Worm (Caenorhabditis elegans) whole organism, early embryonic: ENCODE data around the gene spt-4.

ENCODE experiments used
- F13C5.2 ChIP-seq: sonication (generic microtip); optimal IDR thresholded peaks from 2 replicates; lab custom pipeline; 2017; ENCODE audit warnings: mild to moderate bottlenecking, missing genetic modification characterization, inconsistent platforms, missing compliant biosample characterization
- aly-1 ChIP-seq: sonication (generic microtip); optimal IDR thresholded peaks from 2 replicates; lab custom pipeline; 2016; ENCODE audit warnings: missing genetic modification characterization, missing compliant biosample characterization
- ama-1 ChIP-seq: fragments of 150-350 bp; optimal IDR thresholded peaks from 2 replicates; lab custom pipeline; 2014
- ceh-13 ChIP-seq: fragments of 200-800 bp; sonication (Bioruptor generic); optimal IDR thresholded peaks from 2 replicates; lab custom pipeline; 2018; ENCODE audit warnings: mild to moderate bottlenecking, missing genetic modification characterization, missing compliant biosample characterization
- ceh-36 ChIP-seq: sonication (generic microtip); optimal IDR thresholded peaks from 2 replicates; lab custom pipeline; 2016; ENCODE audit warnings: missing genetic modification characterization, inconsistent platforms, missing compliant biosample characterization
- ets-7 ChIP-seq: sonication (generic microtip); optimal IDR thresholded peaks from 2 replicates; lab custom pipeline; 2016; ENCODE audit warnings: missing genotype, missing genetic modification characterization, missing compliant biosample characterization
- flt-1 ChIP-seq: fragments of 200-800 bp; sonication (Bioruptor generic); IDR thresholded peaks from 2 replicates; pipeline ENCODE4 v1.3.6; 2022; ENCODE audit warnings: missing genetic modification characterization, missing compliant biosample characterization
- hmbx-1 ChIP-seq: sonication (generic microtip); optimal IDR thresholded peaks from 2 replicates; lab custom pipeline; 2016; ENCODE audit warnings: mild to moderate bottlenecking, missing genetic modification characterization, missing compliant biosample characterization
- hmg-4 ChIP-seq: fragments of 200-800 bp; sonication (Bioruptor generic); optimal IDR thresholded peaks from 2 replicates; lab custom pipeline; 2018; ENCODE audit warnings: mild to moderate bottlenecking, missing genetic modification characterization, missing compliant biosample characterization
- hnd-1 ChIP-seq: sonication (generic microtip); optimal IDR thresholded peaks from 2 replicates; lab custom pipeline; 2016; ENCODE audit warnings: missing genetic modification characterization, missing compliant biosample characterization
- pes-1 ChIP-seq: fragments of 200-800 bp; sonication (Bioruptor generic); IDR thresholded peaks from 2 replicates; pipeline ENCODE4 v1.3.6; 2022; ENCODE audit warnings: missing genetic modification reagents, missing genetic modification characterization, missing compliant biosample characterization
- scrt-1 ChIP-seq: fragments of 200-800 bp; sonication (Bioruptor generic); IDR thresholded peaks from 2 replicates; pipeline ENCODE4 v1.3.6; 2022; ENCODE audit warnings: missing genetic modification characterization, missing compliant biosample characterization
- sea-1 ChIP-seq: fragments of 200-800 bp; sonication (Bioruptor generic); conservative IDR thresholded peaks from 2 replicates; pipeline ENCODE4 v1.3.6; 2022; ENCODE audit warnings: missing genetic modification characterization, missing compliant biosample characterization
- tbx-11 ChIP-seq: fragments of 200-800 bp; sonication (Bioruptor generic); IDR thresholded peaks from 2 replicates; pipeline ENCODE4 v1.3.6; 2022; ENCODE audit warnings: missing genetic modification characterization, missing compliant biosample characterization
- tbx-37 ChIP-seq: fragments of 200-800 bp; sonication (Bioruptor generic); conservative IDR thresholded peaks from 2 replicates; pipeline ENCODE4 v1.3.6; 2022; ENCODE audit warnings: missing genetic modification reagents, missing genetic modification characterization, missing compliant biosample characterization
- tra-4 ChIP-seq: sonication (generic microtip); optimal IDR thresholded peaks from 2 replicates; lab custom pipeline; 2017; ENCODE audit warnings: missing genetic modification characterization, missing compliant biosample characterization

spt-4 gene

ce11 chrIII:89155-89554, 19.6 kb upstream of the spt-4 start:
- no peak for TF ChIP-seq tbx-37 (GFP tag; lab: Robert Waterston, UW)
- TF ChIP-seq ceh-13 (GFP tag; lab: Kevin White, UChicago), result no peak
- peak; percentile 66 for TF ChIP-seq ceh-36 (tag; lab: Kevin White, UChicago)
- TF ChIP-seq ets-7 (tag; lab: Kevin White, UChicago), result no peak
- peak; percentile 67 for TF ChIP-seq flt-1
- TF ChIP-seq aly-1 (tag; lab: Kevin White, UChicago), result no peak
- peak; percentile 52 for TF ChIP-seq F13C5.2 (tag; lab: Kevin White, UChicago)
- peak; percentile 76 for TF ChIP-seq sea-1 (GFP tag; lab: Robert Waterston, UW)
- peak; percentile 4 for TF ChIP-seq ama-1 (lab: Kevin White, UChicago)
- peak; percentile 44 for TF ChIP-seq tra-4 (tag; lab: Kevin White, UChicago)
- TF ChIP-seq pes-1 (GFP tag; lab: Robert Waterston, UW), result peak; percentile 76
- peak; percentile 12 for TF ChIP-seq hmbx-1 (tag; lab: Kevin White, UChicago)

DNA sequence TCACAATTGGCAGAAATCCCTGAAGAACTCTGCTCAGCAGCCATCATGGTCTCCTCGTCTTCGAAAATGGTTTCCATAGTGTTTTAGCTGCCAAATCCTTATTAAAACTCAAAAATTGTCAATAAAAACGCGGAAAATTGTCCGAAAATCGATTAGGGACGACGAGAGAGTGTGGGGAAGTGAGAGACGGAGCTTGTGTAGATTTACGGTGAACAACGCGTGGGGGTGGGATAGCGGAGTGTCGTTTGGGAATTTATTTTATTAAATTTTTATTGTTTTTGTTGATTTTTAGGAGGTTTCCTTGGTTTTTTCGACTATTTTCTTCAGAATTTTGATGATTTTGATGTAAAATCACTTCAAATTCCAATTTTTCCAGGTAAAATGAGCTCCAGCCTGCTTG, 17.6 kb upstream of the spt-4 start, which contains the start of the genes F54C4.4 and mrpl-40:
Gene F54C4.4 (minus strand): TSS at position 199 of the 400 bp plus-strand sequence.
Gene mrpl-40 (plus strand): TSS at position 377 of the 400 bp plus-strand sequence.
- peak; percentile 33 for TF ChIP-seq F13C5.2 (tag; lab: Kevin White, UChicago)
- no peak for TF ChIP-seq hmbx-1 (tag; lab: Kevin White, UChicago)
- 0 out of 2 replicates have a peak, but pooled peaks have one; percentile 15 for TF ChIP-seq tbx-37 (GFP tag; lab: Robert Waterston, UW)
- 0 out of 2 replicates have a peak, but pooled peaks have one; percentile 27 for TF ChIP-seq flt-1

ce11 chrIII:86316-86715, 16.8 kb upstream of the spt-4 start, which contains the start of gene attf-3:
Gene attf-3, minus strand, starts transcription at chrIII:86384.
- no peak for TF ChIP-seq hnd-1
- no peak for TF ChIP-seq flt-1
- TF ChIP-seq aly-1 (tag; lab: Kevin White, UChicago), result no peak
- peak; percentile 66 for TF ChIP-seq F13C5.2 (tag; lab: Kevin White, UChicago)
- TF ChIP-seq pes-1 (GFP tag; lab: Robert Waterston, UW), result no peak
- TF ChIP-seq hmg-4, result no peak

- TF ChIP-seq pes-1 (GFP tag; lab: Robert Waterston, UW) (no peak), flt-1 (no peak), tbx-37 (GFP tag; lab: Robert Waterston, UW) (no peak), hmg-4 (no peak), F13C5.2 (tag; lab: Kevin White, UChicago) (no peak), ets-7 (tag; lab: Kevin White, UChicago) (no peak)
Observed at ce11 chrIII:84372-84771, 14.8 kb upstream of the spt-4 start.

- no peak for TF ChIP-seq tra-4 (tag; lab: Kevin White, UChicago)
- TF ChIP-seq ets-7 (tag; lab: Kevin White, UChicago), result no peak
- TF ChIP-seq tbx-37 (GFP tag; lab: Robert Waterston, UW), result no peak
- no peak for TF ChIP-seq F13C5.2 (tag; lab: Kevin White, UChicago)
- no peak for TF ChIP-seq tbx-11 (GFP tag; lab: Robert Waterston, UW)
- TF ChIP-seq hnd-1, result no peak
- no peak for TF ChIP-seq ceh-36 (tag; lab: Kevin White, UChicago)
- TF ChIP-seq hmg-4, result no peak
Observed at ce11 chrIII:72078-72477, 2.5 kb upstream of the spt-4 start.

ce11 chrIII:67025-67424, 2.5 kb downstream of the spt-4 start:
- TF ChIP-seq F13C5.2 (tag; lab: Kevin White, UChicago), result no peak
- TF ChIP-seq tra-4 (tag; lab: Kevin White, UChicago), result no peak
- no peak for TF ChIP-seq aly-1 (tag; lab: Kevin White, UChicago)
- no peak for TF ChIP-seq ceh-36 (tag; lab: Kevin White, UChicago)
- no peak for TF ChIP-seq ceh-13 (GFP tag; lab: Kevin White, UChicago)
- no peak for TF ChIP-seq scrt-1
- TF ChIP-seq ets-7 (tag; lab: Kevin White, UChicago), result no peak
- TF ChIP-seq flt-1, result no peak
- TF ChIP-seq tbx-11 (GFP tag; lab: Robert Waterston, UW), result no peak
- TF ChIP-seq tbx-37 (GFP tag; lab: Robert Waterston, UW), result no peak
- TF ChIP-seq hmg-4, result no peak
- no peak for TF ChIP-seq pes-1 (GFP tag; lab: Robert Waterston, UW)
- TF ChIP-seq hnd-1, result no peak

DNA sequence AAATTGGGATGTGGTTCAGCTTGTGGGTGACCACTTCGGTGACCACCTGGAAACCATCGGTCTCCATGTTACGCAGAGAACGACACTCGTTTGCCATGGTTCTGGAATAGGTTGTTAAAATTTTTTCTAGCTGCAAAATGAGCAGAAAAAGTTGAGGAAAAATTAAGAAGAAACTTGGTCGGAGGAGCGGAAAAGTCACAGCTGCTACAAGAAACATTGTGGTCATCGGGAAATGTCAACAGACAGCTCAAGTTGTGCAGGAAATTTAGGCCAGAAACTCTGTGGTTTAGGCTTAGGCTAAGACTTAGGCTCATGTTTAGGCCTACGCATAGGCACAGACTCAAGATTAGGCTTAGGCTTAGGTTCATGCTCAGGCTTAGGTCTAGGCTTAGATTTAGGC, 3.4 kb downstream of the spt-4 start, which contains the start of gene pck-1:
Gene pck-1 (minus strand): TSS at position 101 of the 400 bp plus-strand sequence.
- no peak for TF ChIP-seq tbx-37 (GFP tag; lab: Robert Waterston, UW)
- no peak for TF ChIP-seq flt-1
- no peak for TF ChIP-seq scrt-1
- no peak for TF ChIP-seq tra-4 (tag; lab: Kevin White, UChicago)
- no peak for TF ChIP-seq ceh-36 (tag; lab: Kevin White, UChicago)
- no peak for TF ChIP-seq ama-1 (lab: Kevin White, UChicago)
- TF ChIP-seq ets-7 (tag; lab: Kevin White, UChicago), result no peak
- no peak for TF ChIP-seq ceh-13 (GFP tag; lab: Kevin White, UChicago)

ce11 chrIII:65626-65937, 4.0 kb downstream of the spt-4 start:
- TF ChIP-seq tbx-11 (GFP tag; lab: Robert Waterston, UW) (no peak), ceh-36 (tag; lab: Kevin White, UChicago) (no peak), scrt-1 (no peak)
